Fruit fly (Drosophila melanogaster): ENCODE data around the gene CG46468.

CG46468 gene

dm6 chr2L:9581582-9581981, 16.3 kb upstream of the CG46468 start, which contains the start of gene gcm (continued):
- TF ChIP-seq CG16779 (GFP tag; IDR thresholded peaks at IDR 0.05) (no peak), CG1602 (GFP tag; optimal IDR thresholded peaks at IDR 0.05) (no peak), oc (tag; optimal IDR thresholded peaks at IDR 0.05) (peak; percentile 54), Jarid2 (GFP tag; optimal IDR thresholded peaks at IDR 0.05) (peak; percentile 95), ewg (GFP tag; optimal IDR thresholded peaks at IDR 0.05) (peak; percentile 81), CG9727 (GFP tag; optimal IDR thresholded peaks at IDR 0.05) (no peak), pros (GFP tag; optimal IDR thresholded peaks at IDR 0.05) (peak; percentile 0)

DNA sequence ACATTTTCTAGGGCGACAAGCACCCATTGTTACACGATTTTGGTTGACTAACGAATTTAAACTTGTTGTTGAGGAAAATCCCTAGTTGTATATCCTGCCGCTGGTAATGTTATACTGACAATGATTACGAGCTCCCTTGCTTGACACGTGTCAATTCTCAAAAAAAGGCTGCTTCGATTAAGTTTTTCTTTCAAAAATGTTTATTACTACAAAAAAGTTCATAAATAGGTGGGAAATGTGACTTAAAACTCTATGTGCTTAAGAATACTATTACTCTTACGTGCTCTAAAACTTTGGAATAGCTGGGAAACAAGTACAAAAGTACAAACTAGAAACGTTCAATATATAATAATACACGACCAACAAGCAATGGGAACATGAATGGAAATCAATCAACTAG, 14.3 kb upstream of the CG46468 start, which contains the start of gene CG31709:
CG31709 (minus strand) TSS at position 101 of the 400 bp plus-strand sequence.
- TF ChIP-seq peb (GFP tag; IDR thresholded peaks at IDR 0.05), result no peak
- TF ChIP-seq CG9727 (GFP tag; optimal IDR thresholded peaks at IDR 0.05), result no peak
- TF ChIP-seq MTF-1 (GFP tag; optimal IDR thresholded peaks at IDR 0.05; ENCODE audit: borderline replicate concordance), result no peak
- no peak for TF ChIP-seq CG31224 (GFP tag; IDR thresholded peaks at IDR 0.05)
- TF ChIP-seq tx (GFP tag; optimal IDR thresholded peaks at IDR 0.05), result no peak
- TF ChIP-seq CG16813 (GFP tag; IDR thresholded peaks at IDR 0.05; ENCODE audit: partially characterized antibody), result no peak
- TF ChIP-seq Tbp (GFP tag; optimal IDR thresholded peaks at IDR 0.05), result no peak
- TF ChIP-seq CG15479 (GFP tag; optimal IDR thresholded peaks at IDR 0.05), result no peak
- TF ChIP-seq wek (GFP tag; optimal IDR thresholded peaks at IDR 0.05), result no peak
- no peak for TF ChIP-seq Ets97D (GFP tag; optimal IDR thresholded peaks at IDR 0.05)
- no peak for TF ChIP-seq sd (tag; optimal IDR thresholded peaks at IDR 0.05)
- TF ChIP-seq Atf3 (GFP tag; optimal IDR thresholded peaks at IDR 0.05), result no peak
- no peak for TF ChIP-seq gce (GFP tag; IDR thresholded peaks at IDR 0.05)
- TF ChIP-seq otp (GFP tag; IDR thresholded peaks at IDR 0.05), result no peak
- no peak for TF ChIP-seq HmgZ (tag; optimal IDR thresholded peaks at IDR 0.05)
- TF ChIP-seq Side (GFP tag; optimal IDR thresholded peaks at IDR 0.05), result no peak
- no peak for TF ChIP-seq gsb-n (tag; optimal IDR thresholded peaks at IDR 0.05)
- no peak for TF ChIP-seq Bteb2 (GFP tag; optimal IDR thresholded peaks at IDR 0.05)
- TF ChIP-seq CG7357 (GFP tag; IDR thresholded peaks at IDR 0.05), result no peak

dm6 chr2L:9576269-9576933, 11.2 kb upstream of the CG46468 start, which contains the start of gene Mtpalpha:
Gene Mtpalpha (minus strand): TSS chr2L:9576769.
- TF ChIP-seq Hand (GFP tag; optimal IDR thresholded peaks at IDR 0.05) (no peak), HLH54F (GFP tag; optimal IDR thresholded peaks at IDR 0.05) (peak; percentile 14), vfl (GFP tag; optimal IDR thresholded peaks at IDR 0.05) (no peak), CG15696 (tag; optimal IDR thresholded peaks at IDR 0.05) (peak; percentile 52), sens (GFP tag) (peak; percentile 89), CG4707 (GFP tag; optimal IDR thresholded peaks at IDR 0.05) (peak; percentile 12), wdn (GFP tag; IDR thresholded peaks at IDR 0.05) (no peak), gsb-n (tag; optimal IDR thresholded peaks at IDR 0.05) (no peak), Nf-YC (tag; optimal IDR thresholded peaks at IDR 0.05) (no peak), CG4730 (GFP tag; IDR thresholded peaks at IDR 0.05) (no peak), CG5953 (GFP tag; IDR thresholded peaks at IDR 0.05) (no peak), HLHmδ (GFP tag; optimal IDR thresholded peaks at IDR 0.05) (no peak), CG11723 (GFP tag; optimal IDR thresholded peaks at IDR 0.05) (no peak), H2.0 (GFP tag; IDR thresholded peaks at IDR 0.05) (no peak), Ptx1 (GFP tag; IDR thresholded peaks at IDR 0.05) (peak; percentile 52), CG7839 (tag; optimal IDR thresholded peaks at IDR 0.05) (peak; percentile 49), Six4 (GFP tag; optimal IDR thresholded peaks at IDR 0.05) (no peak), CG11398 (GFP tag; optimal IDR thresholded peaks at IDR 0.05) (no peak), so (GFP tag; IDR thresholded peaks at IDR 0.05) (no peak), ewg (GFP tag; optimal IDR thresholded peaks at IDR 0.05) (no peak), CG7556 (GFP tag; optimal IDR thresholded peaks at IDR 0.05) (no peak), CG33213 (GFP tag; optimal IDR thresholded peaks at IDR 0.05) (peak; percentile 76), pzg (GFP tag; optimal IDR thresholded peaks at IDR 0.05) (peak; percentile 73), Dll (GFP tag; IDR thresholded peaks at IDR 0.05; ENCODE audit: partially characterized antibody) (no peak), Mrtf (GFP tag; IDR thresholded peaks at IDR 0.05) (no peak), CG17328 (GFP tag; IDR thresholded peaks at IDR 0.05) (no peak), HmgZ (tag; optimal IDR thresholded peaks at IDR 0.05) (peak; percentile 55)
